Worm (Caenorhabditis elegans) whole organism, L1 larva: ENCODE measurements around the gene pisy-1.

Experiments
- alr-1 ChIP-seq: fragments of 200-800 bp; sonication (Bioruptor generic); optimal IDR thresholded peaks from 2 replicates; lab custom pipeline; 2018; ENCODE audit warnings: borderline replicate concordance, mild to moderate bottlenecking, missing genetic modification characterization, missing compliant biosample characterization
- egl-13 ChIP-seq: sonication (generic microtip); optimal IDR thresholded peaks from 2 replicates; lab custom pipeline; 2016; ENCODE audit warnings: missing genotype, missing genetic modification reagents, missing genetic modification characterization, missing compliant biosample characterization
- fos-1 ChIP-seq: fragments of 150-350 bp; optimal IDR thresholded peaks from 2 replicates; lab custom pipeline; 2014; ENCODE audit warnings: missing biosample characterization, missing genetic modification characterization
- lir-3 ChIP-seq: sonication (generic microtip); optimal IDR thresholded peaks from 2 replicates; lab custom pipeline; 2016; ENCODE audit warnings: mild to moderate bottlenecking, missing genetic modification characterization, moderate library complexity, missing compliant biosample characterization; ENCODE audit not compliant: poor library complexity
- lsy-2 ChIP-seq, 2 experiments: fragments of 150-350 bp; optimal IDR thresholded peaks; 2 replicates each; lab custom pipeline; 2014; ENCODE audit warnings: missing biosample characterization in 2 of 2, missing genetic modification characterization in 2 of 2
- nhr-28 ChIP-seq: fragments of 150-350 bp; optimal IDR thresholded peaks from 2 replicates; lab custom pipeline; 2014; ENCODE audit warnings: missing biosample characterization, missing genetic modification characterization
- tbx-2 ChIP-seq: sonication (generic microtip); optimal IDR thresholded peaks from 2 replicates; lab custom pipeline; 2016; ENCODE audit warnings: missing genetic modification characterization, missing compliant biosample characterization
- zip-4 ChIP-seq: fragments of 200-800 bp; sonication (Bioruptor generic); optimal IDR thresholded peaks from 2 replicates; lab custom pipeline; 2018; ENCODE audit warnings: mild to moderate bottlenecking, missing genetic modification characterization, moderate library complexity, missing compliant biosample characterization

- TF ChIP-seq nhr-28 (tag; lab: Kevin White, UChicago) (no peak), egl-13 (tag; lab: Kevin White, UChicago) (no peak), zip-4 (GFP tag; lab: Kevin White, UChicago) (no peak), tbx-2 (tag; lab: Kevin White, UChicago) (no peak), lsy-2 (tag; optimal IDR thresholded peaks at IDR 0.05; lab: Kevin White, UChicago) (no peak), alr-1 (tag; lab: Kevin White, UChicago) (no peak), lir-3 (tag; lab: Kevin White, UChicago) (no peak), fos-1 (tag; lab: Kevin White, UChicago) (no peak)
Measured at ce11 chrII:12715757-12716350, 22.3 kb downstream of the pisy-1 start.
